Fruit fly (Drosophila melanogaster): Measurements from ENCODE around the gene D2hgdh.

Gene D2hgdh

DNA sequence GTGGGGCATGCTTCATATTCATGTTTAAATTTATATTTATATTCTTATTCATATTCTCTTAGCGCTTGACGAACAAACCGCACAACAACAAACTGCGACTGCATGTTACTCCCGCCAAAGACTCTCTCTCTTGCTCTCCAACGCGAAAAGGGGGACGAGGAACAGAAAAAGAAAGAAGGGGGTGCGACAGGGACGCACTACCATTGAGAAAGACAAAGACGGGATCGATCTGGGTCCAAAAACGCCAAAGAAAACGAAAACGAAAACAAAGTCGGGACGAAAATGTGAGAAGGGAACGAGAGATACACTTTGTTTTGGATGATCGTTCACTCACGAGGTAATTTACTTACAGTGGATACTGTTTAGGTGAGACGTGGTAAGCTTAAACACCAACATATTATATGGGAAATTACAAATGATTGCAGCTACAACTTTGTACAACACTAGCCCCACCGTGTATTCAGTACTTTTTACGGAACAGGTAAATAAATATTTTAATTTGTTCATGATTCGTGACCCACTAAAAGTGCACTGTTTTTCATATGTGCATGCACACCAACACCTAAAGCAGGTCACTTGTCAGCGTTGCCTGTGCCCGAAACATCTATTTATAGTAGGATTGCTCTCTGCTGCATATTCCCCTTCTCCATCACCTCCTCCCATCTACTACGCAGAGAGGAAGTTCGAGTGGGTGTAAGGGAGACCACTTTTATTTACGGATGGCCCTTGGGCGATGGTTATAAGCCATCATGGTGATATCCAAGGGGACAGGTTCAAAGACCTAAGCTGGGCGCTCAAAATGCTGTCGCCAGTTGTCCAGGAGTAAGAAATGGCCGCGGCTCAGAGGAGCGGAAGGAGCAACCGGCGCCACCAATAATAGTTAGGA, 19.3 kb upstream of the D2hgdh start (continued):
- TF ChIP-seq fd102C (GFP tag; optimal IDR thresholded peaks at IDR 0.05) (no peak), Tbp (GFP tag; optimal IDR thresholded peaks at IDR 0.05) (no peak), CG4404 (GFP tag; IDR thresholded peaks at IDR 0.05) (no peak), Max (GFP tag; optimal IDR thresholded peaks at IDR 0.05) (no peak), CG13287 (GFP tag; IDR thresholded peaks at IDR 0.05; ENCODE audit: partially characterized antibody) (no peak), CG6689 (GFP tag; IDR thresholded peaks at IDR 0.05) (peak; percentile 54), CG2116 (GFP tag; optimal IDR thresholded peaks at IDR 0.05) (no peak), CG9932 (GFP tag; IDR thresholded peaks at IDR 0.05) (no peak), danr (GFP tag; IDR thresholded peaks at IDR 0.05) (no peak), zen2 (GFP tag; IDR thresholded peaks at IDR 0.05; ENCODE audit: partially characterized antibody) (no peak), Doc2 (GFP tag; IDR thresholded peaks at IDR 0.05) (no peak), CG4424 (GFP tag; optimal IDR thresholded peaks at IDR 0.05) (peak; percentile 50), sens-2 (GFP tag; IDR thresholded peaks at IDR 0.05) (no peak), HLH4C (GFP tag; IDR thresholded peaks at IDR 0.05; ENCODE audit: partially characterized antibody) (no peak), ERR (GFP tag; optimal IDR thresholded peaks at IDR 0.05) (no peak), D19B (GFP tag; optimal IDR thresholded peaks at IDR 0.05) (no peak), HmgD (GFP tag; optimal IDR thresholded peaks at IDR 0.05) (no peak), bsh (GFP tag; optimal IDR thresholded peaks at IDR 0.05) (peak; percentile 23 to 61), Sin3A (optimal IDR thresholded peaks at IDR 0.05) (no peak), repo (GFP tag; optimal IDR thresholded peaks at IDR 0.05) (no peak), prd (optimal IDR thresholded peaks at IDR 0.05) (no peak), prd (GFP tag; IDR thresholded peaks at IDR 0.05) (peak; percentile 41; the same call in 2 of the 3 replicates), H2.0 (GFP tag; IDR thresholded peaks at IDR 0.05) (peak; percentile 42; the same call in 1 of the 2 replicates), dmrt99B (tag; optimal IDR thresholded peaks at IDR 0.05) (no peak), CG15011 (GFP tag; optimal IDR thresholded peaks at IDR 0.05) (no peak), Scr (GFP tag; IDR thresholded peaks at IDR 0.05; ENCODE audit: partially characterized antibody) (no peak), CG17912 (GFP tag; optimal IDR thresholded peaks at IDR 0.05) (no peak), pb (GFP tag; optimal IDR thresholded peaks at IDR 0.05) (no peak), CG2129 (GFP tag; IDR thresholded peaks at IDR 0.05; ENCODE audit: partially characterized antibody) (no peak), CG5180 (GFP tag; optimal IDR thresholded peaks at IDR 0.05) (no peak), CG17328 (GFP tag; IDR thresholded peaks at IDR 0.05) (0 out of 2 replicates have a peak, but pooled peaks have one; percentile 38), CG15269 (tag; optimal IDR thresholded peaks at IDR 0.05) (no peak), CG32772 (GFP tag; IDR thresholded peaks at IDR 0.05) (0 out of 2 replicates have a peak, but pooled peaks have one; percentile 18), CG33557 (GFP tag; optimal IDR thresholded peaks at IDR 0.05) (peak; percentile 16), NfI (GFP tag; optimal IDR thresholded peaks at IDR 0.05) (no peak), luna (GFP tag; optimal IDR thresholded peaks at IDR 0.05) (no peak), gsb-n (tag; optimal IDR thresholded peaks at IDR 0.05) (no peak), lbe (GFP tag; optimal IDR thresholded peaks at IDR 0.05) (no peak), CG4730 (GFP tag; IDR thresholded peaks at IDR 0.05) (0 out of 2 replicates have a peak, but pooled peaks have one; percentile 8), gce (GFP tag; IDR thresholded peaks at IDR 0.05) (no peak), ken (GFP tag; IDR thresholded peaks at IDR 0.05) (peak; percentile 51; the same call in 1 of the 3 replicates), Lhr (GFP tag; optimal IDR thresholded peaks at IDR 0.05) (no peak), ato (GFP tag; IDR thresholded peaks at IDR 0.05; ENCODE audit: partially characterized antibody) (no peak), CG2712 (tag; optimal IDR thresholded peaks at IDR 0.05) (peak; percentile 58), Atf-2 (GFP tag; optimal IDR thresholded peaks at IDR 0.05) (no peak), E2f1 (GFP tag; IDR thresholded peaks at IDR 0.05) (no peak), CG43689 (GFP tag; IDR thresholded peaks at IDR 0.05) (no peak), fu2 (GFP tag; optimal IDR thresholded peaks at IDR 0.05) (no peak), ind (GFP tag; optimal IDR thresholded peaks at IDR 0.05) (no peak), Atf3 (GFP tag; optimal IDR thresholded peaks at IDR 0.05) (no peak)
